Worm (Caenorhabditis elegans) whole organism, L1 larva: ENCODE data around the gene ador-1.

Experiments used
- C16A3.4 ChIP-seq: fragments of 150-350 bp; optimal IDR thresholded peaks from 2 replicates; lab custom pipeline; 2014; ENCODE audit warnings: missing biosample characterization, missing genetic modification characterization
- C34B4.2 ChIP-seq: sonication (generic microtip); optimal IDR thresholded peaks from 2 replicates; lab custom pipeline; 2017; ENCODE audit warnings: mild to moderate bottlenecking, missing genetic modification characterization, missing compliant biosample characterization
- F16B12.6 ChIP-seq: fragments of 150-350 bp; optimal IDR thresholded peaks from 2 replicates; lab custom pipeline; 2014; ENCODE audit warnings: missing biosample characterization, missing genetic modification characterization
- alr-1 ChIP-seq: fragments of 200-800 bp; sonication (Bioruptor generic); optimal IDR thresholded peaks from 2 replicates; lab custom pipeline; 2018; ENCODE audit warnings: borderline replicate concordance, mild to moderate bottlenecking, missing genetic modification characterization, missing compliant biosample characterization
- aly-2 ChIP-seq: fragments of 150-350 bp; optimal IDR thresholded peaks from 2 replicates; lab custom pipeline; 2014; ENCODE audit warnings: missing biosample characterization, missing genetic modification characterization
- ceh-8 ChIP-seq: fragments of 200-800 bp; sonication (Bioruptor generic); optimal IDR thresholded peaks from 2 replicates; lab custom pipeline; 2018; ENCODE audit warnings: mild to moderate bottlenecking, missing genetic modification characterization, moderate library complexity, missing compliant biosample characterization
- ceh-82 ChIP-seq, 3 experiments: fragments of 150-350 bp in 1 of 3; sonication (generic microtip) in 2 of 3; optimal IDR thresholded peaks; 2 replicates each; lab custom pipeline; 2014 to 2017; ENCODE audit warnings: missing biosample characterization in 3 of 3, missing genetic modification characterization in 3 of 3
- ceh-90 ChIP-seq: sonication (generic microtip); optimal IDR thresholded peaks from 2 replicates; lab custom pipeline; 2016; ENCODE audit warnings: missing genetic modification characterization, missing compliant biosample characterization
- dpl-1 ChIP-seq, 3 experiments: fragments of 150-350 bp in 2 of 3; sonication (generic microtip) in 1 of 3; optimal IDR thresholded peaks; 2 replicates each; lab custom pipeline; 2014 to 2017; ENCODE audit warnings: missing biosample characterization in 3 of 3, missing genetic modification characterization in 3 of 3, missing genetic modification reagents in 3 of 3
- dsc-1 ChIP-seq: sonication (generic microtip); optimal IDR thresholded peaks from 2 replicates; lab custom pipeline; 2016; ENCODE audit warnings: mild to moderate bottlenecking, missing genetic modification characterization, missing compliant biosample characterization
- efl-1 ChIP-seq, 4 experiments: fragments of 150-350 bp; optimal IDR thresholded peaks in 3 of 4; peaks in 1 of 4; 1 replicate in 1 of 4; 2 replicates in 3 of 4; lab custom pipeline; 2014; ENCODE audit warnings: missing biosample characterization in 2 of 4, missing genetic modification characterization in 2 of 4, missing genetic modification reagents in 2 of 4
- efl-3 ChIP-seq: fragments of 200-800 bp; sonication (Bioruptor generic); optimal IDR thresholded peaks from 2 replicates; lab custom pipeline; 2018; ENCODE audit warnings: mild to moderate bottlenecking, missing genetic modification characterization, missing compliant biosample characterization
- egl-13 ChIP-seq: sonication (generic microtip); optimal IDR thresholded peaks from 2 replicates; lab custom pipeline; 2016; ENCODE audit warnings: missing genotype, missing genetic modification reagents, missing genetic modification characterization, missing compliant biosample characterization
- egl-27 ChIP-seq, 2 experiments: fragments of 150-350 bp in 1 of 2; sonication (generic microtip); optimal IDR thresholded peaks; 3 replicates each; lab custom pipeline; 2017 to 2018; ENCODE audit warnings: missing biosample characterization in 2 of 2, missing genetic modification characterization in 2 of 2, missing genetic modification reagents in 2 of 2
- elt-3 ChIP-seq, 6 experiments: fragments of 150-350 bp in 1 of 6; sonication (generic microtip); optimal IDR thresholded peaks; 2 replicates each; lab custom pipeline; 2017 to 2018; ENCODE audit warnings: missing biosample characterization in 6 of 6, missing genetic modification characterization in 6 of 6, inconsistent platforms in 1 of 6
- ets-5 ChIP-seq: fragments of 200-800 bp; sonication (Bioruptor generic); IDR thresholded peaks from 2 replicates; pipeline ENCODE4 v1.3.6; 2022; ENCODE audit warnings: missing genetic modification characterization, missing compliant biosample characterization
- fkh-10 ChIP-seq: sonication (generic microtip); optimal IDR thresholded peaks from 2 replicates; lab custom pipeline; 2017; ENCODE audit warnings: missing biosample characterization, missing genetic modification reagents, missing genetic modification characterization
- fkh-8 ChIP-seq: sonication (generic microtip); optimal IDR thresholded peaks from 2 replicates; lab custom pipeline; 2016; ENCODE audit warnings: mild to moderate bottlenecking, missing genetic modification characterization, missing compliant biosample characterization
- hlh-17 ChIP-seq: fragments of 200-800 bp; sonication (Bioruptor generic); optimal IDR thresholded peaks from 2 replicates; lab custom pipeline; 2018; ENCODE audit warnings: missing genetic modification characterization, mild to moderate bottlenecking, missing compliant biosample characterization, moderate library complexity, borderline replicate concordance
- isw-1 ChIP-seq: fragments of 200-800 bp; sonication (Bioruptor generic); IDR thresholded peaks from 2 replicates; pipeline ENCODE4 v1.3.6; 2022; ENCODE audit warnings: missing genetic modification characterization, missing compliant biosample characterization
- jun-1 ChIP-seq: fragments of 150-350 bp; optimal IDR thresholded peaks from 2 replicates; lab custom pipeline; 2014; ENCODE audit warnings: missing biosample characterization, missing genetic modification reagents, missing genetic modification characterization
- lin-14 ChIP-seq: fragments of 200-800 bp; sonication (Bioruptor generic); optimal IDR thresholded peaks from 2 replicates; lab custom pipeline; 2018; ENCODE audit warnings: mild to moderate bottlenecking, missing genetic modification characterization, moderate library complexity, missing compliant biosample characterization
- lir-3 ChIP-seq: sonication (generic microtip); optimal IDR thresholded peaks from 2 replicates; lab custom pipeline; 2016; ENCODE audit warnings: mild to moderate bottlenecking, missing genetic modification characterization, moderate library complexity, missing compliant biosample characterization; ENCODE audit not compliant: poor library complexity
- mef-2 ChIP-seq: fragments of 150-350 bp; optimal IDR thresholded peaks from 2 replicates; lab custom pipeline; 2014; ENCODE audit warnings: missing biosample characterization, missing genetic modification characterization
- nhr-12 ChIP-seq: sonication (generic microtip); optimal IDR thresholded peaks from 2 replicates; lab custom pipeline; 2017; ENCODE audit warnings: missing biosample characterization, missing genetic modification characterization
- nhr-20 ChIP-seq: sonication (generic microtip); optimal IDR thresholded peaks from 2 replicates; lab custom pipeline; 2016; ENCODE audit warnings: mild to moderate bottlenecking, missing genetic modification characterization, missing compliant biosample characterization
- nhr-237 ChIP-seq: fragments of 150-350 bp; optimal IDR thresholded peaks from 2 replicates; lab custom pipeline; 2014; ENCODE audit warnings: missing biosample characterization, missing genetic modification characterization
- nhr-47 ChIP-seq: sonication (generic microtip); optimal IDR thresholded peaks from 2 replicates; lab custom pipeline; 2016; ENCODE audit warnings: mild to moderate bottlenecking, missing genetic modification characterization, moderate library complexity, missing compliant biosample characterization
- nhr-71 ChIP-seq: sonication (generic microtip); optimal IDR thresholded peaks from 2 replicates; lab custom pipeline; 2016; ENCODE audit warnings: mild to moderate bottlenecking, missing genetic modification characterization, moderate library complexity, missing compliant biosample characterization
- nhr-76 ChIP-seq: sonication (generic microtip); optimal IDR thresholded peaks from 2 replicates; lab custom pipeline; 2017; ENCODE audit warnings: missing biosample characterization, missing genetic modification characterization
- nhr-90 ChIP-seq: sonication (generic microtip); optimal IDR thresholded peaks from 2 replicates; lab custom pipeline; 2016; ENCODE audit warnings: mild to moderate bottlenecking, missing genetic modification characterization, missing compliant biosample characterization; ENCODE audit not compliant: poor library complexity
- pax-3 ChIP-seq: fragments of 200-800 bp; sonication (Bioruptor generic); optimal IDR thresholded peaks from 2 replicates; lab custom pipeline; 2018; ENCODE audit warnings: mild to moderate bottlenecking, missing genetic modification characterization, moderate library complexity, missing compliant biosample characterization
- snpc-4 ChIP-seq: fragments of 150-350 bp; optimal IDR thresholded peaks from 2 replicates; lab custom pipeline; 2014; ENCODE audit warnings: missing biosample characterization, missing genetic modification characterization
- snu-23 ChIP-seq: sonication (generic microtip); optimal IDR thresholded peaks from 2 replicates; lab custom pipeline; 2016; ENCODE audit warnings: missing genetic modification characterization, missing compliant biosample characterization
- sox-4 ChIP-seq: sonication (generic microtip); optimal IDR thresholded peaks from 2 replicates; lab custom pipeline; 2016; ENCODE audit warnings: missing genetic modification characterization, missing compliant biosample characterization
- sptf-1 ChIP-seq: fragments of 150-350 bp; optimal IDR thresholded peaks from 2 replicates; lab custom pipeline; 2014; ENCODE audit warnings: missing biosample characterization, missing genetic modification characterization
- swsn-7 ChIP-seq: sonication (generic microtip); optimal IDR thresholded peaks from 2 replicates; lab custom pipeline; 2016; ENCODE audit warnings: missing genetic modification characterization, missing compliant biosample characterization
- unc-30 ChIP-seq: sonication (generic microtip); optimal IDR thresholded peaks from 2 replicates; lab custom pipeline; 2017; ENCODE audit warnings: missing biosample characterization, missing genetic modification characterization
- unc-62 ChIP-seq: fragments of 150-350 bp; optimal IDR thresholded peaks from 2 replicates; lab custom pipeline; 2014; ENCODE audit warnings: missing biosample characterization, missing genetic modification reagents, missing genetic modification characterization
- unc-86 ChIP-seq: sonication (generic microtip); optimal IDR thresholded peaks from 2 replicates; lab custom pipeline; 2016; ENCODE audit warnings: missing genetic modification characterization, missing compliant biosample characterization
- unc-98 ChIP-seq: fragments of 200-800 bp; sonication (Bioruptor generic); IDR thresholded peaks from 2 replicates; pipeline ENCODE4 v1.3.6; 2022; ENCODE audit warnings: missing genetic modification characterization, missing compliant biosample characterization
- xbp-1 ChIP-seq: sonication (generic microtip); optimal IDR thresholded peaks from 2 replicates; lab custom pipeline; 2016; ENCODE audit warnings: missing genetic modification characterization, missing compliant biosample characterization
- zag-1 ChIP-seq: fragments of 150-350 bp; optimal IDR thresholded peaks from 2 replicates; lab custom pipeline; 2014; ENCODE audit warnings: missing biosample characterization, missing genetic modification characterization
- zip-4 ChIP-seq: fragments of 200-800 bp; sonication (Bioruptor generic); optimal IDR thresholded peaks from 2 replicates; lab custom pipeline; 2018; ENCODE audit warnings: mild to moderate bottlenecking, missing genetic modification characterization, moderate library complexity, missing compliant biosample characterization

ador-1 gene

DNA sequence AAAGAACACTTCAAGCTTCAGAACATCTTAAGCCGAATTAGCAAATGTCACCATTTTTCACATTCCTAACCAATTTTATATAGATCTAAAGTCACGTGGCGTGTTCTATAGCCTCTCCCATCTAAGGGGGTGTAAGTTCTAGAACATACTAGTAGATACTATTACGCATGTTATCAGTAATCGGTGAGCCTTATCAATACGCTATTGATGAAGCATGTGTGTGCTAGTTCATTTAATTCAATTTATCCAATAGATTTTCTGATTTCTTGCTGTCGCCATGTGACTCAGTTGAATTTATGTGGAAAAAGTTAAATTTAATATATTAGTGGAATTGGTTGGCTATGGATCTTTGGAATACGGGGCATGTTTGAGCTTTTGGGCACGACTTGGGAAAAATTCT lies 3.8 kb upstream of the ador-1 start:
- TF ChIP-seq sox-4 (tag; lab: Kevin White, UChicago) (peak; percentile 66), nhr-47 (tag; lab: Kevin White, UChicago) (peak; percentile 65), nhr-12 (tag; lab: Kevin White, UChicago) (no peak), egl-13 (tag; lab: Kevin White, UChicago) (peak; percentile 25), nhr-20 (tag; lab: Kevin White, UChicago) (no peak), C34B4.2 (tag; lab: Kevin White, UChicago) (no peak), efl-1 (optimal IDR thresholded peaks at IDR 0.05; lab: Kevin White, UChicago) (no peak), efl-1 (GFP tag; optimal IDR thresholded peaks at IDR 0.05 in 1 of 2; lab: Kevin White, UChicago) (no peak), zag-1 (tag; lab: Kevin White, UChicago) (no peak), dsc-1 (tag; lab: Kevin White, UChicago) (peak; percentile 1), swsn-7 (peak; percentile 0), fkh-8 (tag; lab: Kevin White, UChicago) (peak; percentile 78), ceh-8 (GFP tag; lab: Kevin White, UChicago) (peak; percentile 27)

DNA sequence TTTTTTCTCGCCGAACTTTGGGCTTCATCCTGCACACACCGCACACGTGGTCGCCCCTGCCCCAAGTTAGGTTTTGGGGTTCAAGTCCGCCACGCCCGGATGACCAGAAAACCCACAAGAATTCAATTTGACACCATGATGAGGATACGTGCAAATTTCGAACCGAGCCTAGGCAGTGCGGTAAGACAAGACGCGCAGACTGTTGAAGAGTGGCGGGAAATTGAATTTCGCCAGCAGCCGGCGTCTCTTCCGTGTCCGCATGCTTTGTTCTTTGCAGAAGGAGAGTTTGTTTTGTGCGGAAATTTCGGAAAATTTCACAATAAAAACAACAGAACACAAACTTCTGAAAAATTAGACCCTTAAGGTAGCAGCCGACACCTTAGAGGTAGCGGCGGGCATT lies 2.7 kb downstream of the ador-1 start:
- TF ChIP-seq unc-62 (no peak), F16B12.6 (no peak), unc-98 (no peak), ets-5 (no peak), lin-14 (peak; percentile 67), alr-1 (tag; lab: Kevin White, UChicago) (no peak), fkh-10 (peak; percentile 78), aly-2 (no peak), C16A3.4 (tag; lab: Kevin White, UChicago) (no peak), dpl-1 (GFP tag; optimal IDR thresholded peaks at IDR 0.05; lab: Kevin White, UChicago) (peak in 1 of 3 experiments; percentile 21), ceh-82 (tag; optimal IDR thresholded peaks at IDR 0.05; lab: Kevin White, UChicago) (no peak), snpc-4 (tag; lab: Kevin White, UChicago) (no peak), isw-1 (GFP tag; lab: Robert Waterston, UW) (no peak), lir-3 (tag; lab: Kevin White, UChicago) (no peak), nhr-71 (tag; lab: Kevin White, UChicago) (peak; percentile 18), efl-1 (optimal IDR thresholded peaks at IDR 0.05; lab: Kevin White, UChicago) (peak; percentile 8 to 72), efl-1 (GFP tag; optimal IDR thresholded peaks at IDR 0.05 in 1 of 2; lab: Kevin White, UChicago) (peak; percentile 29 to 80), ceh-90 (tag; lab: Kevin White, UChicago) (no peak)

DNA sequence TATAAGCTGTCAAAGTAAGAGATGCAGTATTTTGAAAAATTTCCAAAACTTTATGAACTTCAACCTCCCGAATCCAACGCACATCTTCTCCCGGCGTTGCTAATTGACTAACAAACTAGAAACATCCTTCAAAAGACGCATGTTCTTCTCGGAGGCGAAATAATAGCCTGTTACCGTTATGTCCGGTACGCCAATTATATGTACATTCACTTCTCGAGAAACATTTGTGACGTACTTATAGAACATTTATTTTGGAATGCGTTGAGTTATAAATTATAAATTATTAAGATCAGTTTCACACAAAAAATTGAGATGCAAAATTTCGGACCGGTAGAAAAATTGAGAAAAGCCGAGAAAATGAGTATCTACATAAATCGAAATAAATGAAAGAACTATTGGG lies 5.7 kb downstream of the ador-1 start, which contains the start of gene T21B4.3:
TSS of gene T21B4.3 (minus strand) at position 101 of the 400 bp plus-strand sequence.
- TF ChIP-seq jun-1 (tag; lab: Kevin White, UChicago): no peak
- no peak for TF ChIP-seq pax-3 (tag; lab: Kevin White, UChicago)
- TF ChIP-seq aly-2: no peak
- TF ChIP-seq nhr-76 (tag; lab: Kevin White, UChicago): no peak
- TF ChIP-seq, all 84 proteins: peak for 0

DNA sequence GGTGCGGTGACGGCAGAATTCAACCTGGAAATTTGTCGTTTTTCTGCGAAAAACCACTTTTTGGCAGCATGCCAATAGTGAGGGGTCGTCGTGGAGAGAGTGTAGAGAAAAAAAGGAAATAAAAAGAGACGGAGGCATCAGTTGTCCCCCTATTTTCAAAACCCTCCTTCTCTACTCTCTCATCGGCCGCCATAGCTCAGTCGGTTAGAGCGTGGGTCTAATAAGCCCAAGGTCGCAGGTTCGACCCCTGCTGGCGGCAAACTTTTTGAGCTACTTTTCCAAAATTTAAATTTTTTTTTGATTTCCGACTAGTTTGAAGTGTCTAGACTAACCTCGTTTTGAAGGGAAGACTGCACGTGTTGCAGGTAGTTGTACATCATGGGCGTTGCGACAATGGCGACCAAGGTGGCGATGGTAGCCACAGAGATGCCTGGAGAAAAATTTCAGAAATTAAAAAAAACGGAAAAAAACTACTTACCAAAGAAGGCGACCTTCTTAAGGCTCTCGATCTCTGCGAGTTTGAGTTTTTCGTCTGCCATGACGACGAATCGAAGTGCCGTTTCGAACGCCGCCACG lies 8.0 kb downstream of the ador-1 start, which contains the start of gene col-85:
TSS of gene col-85 (minus strand) at position 540 of the 576 bp plus-strand sequence.
- TF ChIP-seq elt-3 (tag; optimal IDR thresholded peaks at IDR 0.05; lab: Kevin White, UChicago) (peak in 2 of 6 experiments; percentile 10 to 30), snu-23 (GFP tag; lab: Kevin White, UChicago) (peak; percentile 84), mef-2 (tag; lab: Kevin White, UChicago) (peak; percentile 19), nhr-90 (tag; lab: Kevin White, UChicago) (peak; percentile 70), zip-4 (GFP tag; lab: Kevin White, UChicago) (no peak), unc-62 (no peak), efl-1 (optimal IDR thresholded peaks at IDR 0.05; lab: Kevin White, UChicago) (peak; percentile 65 to 71), efl-1 (GFP tag; optimal IDR thresholded peaks at IDR 0.05 in 1 of 2; lab: Kevin White, UChicago) (peak; percentile 66 to 97), unc-86 (tag; lab: Kevin White, UChicago) (peak; percentile 49), C16A3.4 (tag; lab: Kevin White, UChicago) (peak; percentile 65), unc-30 (tag; lab: Kevin White, UChicago) (no peak), ceh-82 (tag; optimal IDR thresholded peaks at IDR 0.05; lab: Kevin White, UChicago) (peak; percentile 27 to 79 (median 55)), nhr-237 (no peak), efl-3 (no peak), egl-27 (tag; optimal IDR thresholded peaks at IDR 0.05; lab: Kevin White, UChicago) (peak in 1 of 2 experiments; percentile 53), hlh-17 (no peak), zag-1 (tag; lab: Kevin White, UChicago) (no peak), nhr-76 (tag; lab: Kevin White, UChicago) (no peak), nhr-12 (tag; lab: Kevin White, UChicago) (no peak), sptf-1 (tag; lab: Kevin White, UChicago) (no peak), sox-4 (tag; lab: Kevin White, UChicago) (no peak), xbp-1 (tag; lab: Kevin White, UChicago) (peak; percentile 60), pax-3 (tag; lab: Kevin White, UChicago) (peak; percentile 47)
